Worm (Caenorhabditis elegans) whole organism, L3 larva: Measurements from ENCODE around the gene F53F4.1.

Experiments used
- ZK546.5 ChIP-seq: sonication (generic microtip); optimal IDR thresholded peaks from 2 replicates; lab custom pipeline; 2017; ENCODE audit warnings: missing biosample characterization, missing genetic modification characterization
- ceh-16 ChIP-seq: sonication (generic microtip); optimal IDR thresholded peaks from 2 replicates; lab custom pipeline; 2017; ENCODE audit warnings: missing biosample characterization, missing genetic modification characterization
- ceh-28 ChIP-seq: fragments of 150-350 bp; optimal IDR thresholded peaks from 2 replicates; lab custom pipeline; 2014; ENCODE audit warnings: missing biosample characterization, missing genetic modification reagents, missing genetic modification characterization
- egl-27 ChIP-seq: sonication (generic microtip); optimal IDR thresholded peaks from 4 replicates; lab custom pipeline; 2017; ENCODE audit warnings: missing biosample characterization, missing genetic modification reagents, missing genetic modification characterization
- elt-1 ChIP-seq: fragments of 150-350 bp; optimal IDR thresholded peaks from 2 replicates; lab custom pipeline; 2014; ENCODE audit warnings: missing biosample characterization, missing genetic modification characterization
- elt-3 ChIP-seq, 3 experiments: fragments of 150-350 bp in 1 of 3; sonication (generic microtip) in 2 of 3; optimal IDR thresholded peaks; 2 replicates in 2 of 3; 4 replicates in 1 of 3; lab custom pipeline; 2014 to 2017; ENCODE audit warnings: missing biosample characterization in 3 of 3, missing genetic modification characterization in 3 of 3
- hmg-11 ChIP-seq: sonication (generic microtip); optimal IDR thresholded peaks from 2 replicates; lab custom pipeline; 2016; ENCODE audit warnings: missing genetic modification characterization, missing compliant biosample characterization
- lin-15B ChIP-seq: fragments of 150-350 bp; optimal IDR thresholded peaks from 2 replicates; lab custom pipeline; 2014; ENCODE audit warnings: missing biosample characterization, missing genetic modification characterization
- nfya-1 ChIP-seq: sonication (generic microtip); optimal IDR thresholded peaks from 2 replicates; lab custom pipeline; 2017; ENCODE audit warnings: missing genetic modification characterization, mild to moderate bottlenecking, missing compliant biosample characterization, antibody characterized with exemption, moderate library complexity; ENCODE audit not compliant: insufficient read depth
- nhr-28 ChIP-seq: fragments of 150-350 bp; optimal IDR thresholded peaks from 2 replicates; lab custom pipeline; 2014; ENCODE audit warnings: missing biosample characterization, missing genetic modification characterization
- pha-4 ChIP-seq: fragments of 150-350 bp; optimal IDR thresholded peaks from 2 replicates; lab custom pipeline; 2014; ENCODE audit warnings: missing biosample characterization, missing genetic modification reagents, missing genetic modification characterization
- unc-62 ChIP-seq: fragments of 150-350 bp; sonication (generic microtip); optimal IDR thresholded peaks from 4 replicates; lab custom pipeline; 2014; ENCODE audit warnings: missing biosample characterization, missing genetic modification reagents, missing genetic modification characterization

ce11 chrV:13593083-13593482 is 8.5 kb downstream of the F53F4.1 start, which contains the start of gene F53F4.4:
- TF ChIP-seq ZK546.5 (tag; lab: Kevin White, UChicago), result no peak
- no peak for TF ChIP-seq pha-4
- no peak for TF ChIP-seq elt-1 (tag; lab: Kevin White, UChicago)
- no peak for TF ChIP-seq nhr-28 (tag; lab: Kevin White, UChicago)
- TF ChIP-seq hmg-11 (tag; lab: Kevin White, UChicago), result no peak
- no peak for TF ChIP-seq lin-15B
- TF ChIP-seq unc-62 (GFP tag; lab: Kevin White, UChicago), result no peak
- TF ChIP-seq egl-27 (tag; lab: Kevin White, UChicago), result no peak
- TF ChIP-seq elt-3 (tag; optimal IDR thresholded peaks at IDR 0.05; lab: Kevin White, UChicago), result no peak
- TF ChIP-seq ceh-16 (tag; lab: Kevin White, UChicago), result no peak
- no peak for TF ChIP-seq nfya-1 (tag; lab: Kevin White, UChicago)
- TF ChIP-seq ceh-28 (tag; lab: Kevin White, UChicago), result no peak
